Fruit fly (Drosophila melanogaster): Measurements from ENCODE around the gene dpr2.

The dpr2 gene

dm6 chr2L:10970134-10970533, 6.2 kb upstream of the dpr2 start, which contains the start of the genes Tmem214 and YL-1:
Gene Tmem214 (minus strand): TSS chr2L:10970275.
Gene YL-1 (plus strand): TSS chr2L:10970443.
- peak; percentile 72 for TF ChIP-seq noc (tag; optimal IDR thresholded peaks at IDR 0.05)

dm6 chr2L:10968009-10968383, 4.0 kb upstream of the dpr2 start:
- TF ChIP-seq noc (tag; optimal IDR thresholded peaks at IDR 0.05): no peak

- TF ChIP-seq noc (tag; optimal IDR thresholded peaks at IDR 0.05): peak; percentile 74
These were observed 3.5 kb upstream of the dpr2 start for dm6 chr2L:10967257-10968008.

DNA sequence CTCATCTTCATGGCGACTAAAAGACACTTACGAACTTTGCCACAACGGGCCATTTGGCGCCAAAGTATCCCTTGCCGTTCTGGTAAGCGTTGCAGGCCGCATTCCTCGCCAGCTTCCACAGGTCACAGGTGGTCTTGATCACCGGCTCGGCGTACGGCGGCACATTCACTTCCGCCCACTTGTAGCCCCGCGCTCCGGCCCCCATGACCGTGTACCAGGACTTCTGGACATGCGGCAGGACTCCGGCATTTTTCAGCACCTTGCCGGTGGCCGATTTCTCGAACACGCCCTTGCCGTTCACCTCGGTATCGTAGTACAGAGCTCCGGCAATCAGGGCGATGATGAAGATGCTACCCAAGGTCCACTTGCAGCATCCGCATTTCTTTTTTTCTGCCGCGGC, 2.0 kb upstream of the dpr2 start:
- no peak for TF ChIP-seq noc (tag; optimal IDR thresholded peaks at IDR 0.05)

- TF ChIP-seq noc (tag; optimal IDR thresholded peaks at IDR 0.05): no peak
These were observed 540 bp upstream of the dpr2 start for dm6 chr2L:10964493-10964892.

dm6 chr2L:10940196-10940595, 23.8 kb downstream of the dpr2 start:
- TF ChIP-seq noc (tag; optimal IDR thresholded peaks at IDR 0.05): no peak

DNA sequence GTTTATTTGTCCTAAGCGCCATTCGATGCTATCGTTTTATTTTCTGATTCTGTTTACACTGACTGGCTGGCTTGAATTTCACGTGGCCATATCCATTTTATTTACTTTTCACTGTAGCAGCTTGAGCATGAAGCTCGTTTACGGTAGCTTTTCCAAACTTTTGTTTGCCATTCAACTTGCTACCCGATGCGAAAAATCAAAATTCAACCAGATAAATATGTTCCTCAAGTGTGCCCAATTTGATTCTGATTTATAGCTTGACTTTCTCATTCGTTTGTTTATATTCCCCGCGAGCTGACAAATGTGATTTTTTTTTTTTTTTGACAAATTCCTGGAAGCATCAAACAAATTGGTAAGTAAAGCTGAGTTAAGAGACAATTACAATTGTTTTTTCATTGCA, 27.6 kb downstream of the dpr2 start, which contains the start of gene CG14072:
TSS of gene CG14072 (plus strand) at position 301 of the 400 bp plus-strand sequence.
- TF ChIP-seq noc (tag; optimal IDR thresholded peaks at IDR 0.05): no peak

dm6 chr2L:10910548-10910947, 53.4 kb downstream of the dpr2 start, which contains the start of gene CG14069:
Gene CG14069 (minus strand): TSS chr2L:10910648.
- TF ChIP-seq noc (tag; optimal IDR thresholded peaks at IDR 0.05): no peak

DNA sequence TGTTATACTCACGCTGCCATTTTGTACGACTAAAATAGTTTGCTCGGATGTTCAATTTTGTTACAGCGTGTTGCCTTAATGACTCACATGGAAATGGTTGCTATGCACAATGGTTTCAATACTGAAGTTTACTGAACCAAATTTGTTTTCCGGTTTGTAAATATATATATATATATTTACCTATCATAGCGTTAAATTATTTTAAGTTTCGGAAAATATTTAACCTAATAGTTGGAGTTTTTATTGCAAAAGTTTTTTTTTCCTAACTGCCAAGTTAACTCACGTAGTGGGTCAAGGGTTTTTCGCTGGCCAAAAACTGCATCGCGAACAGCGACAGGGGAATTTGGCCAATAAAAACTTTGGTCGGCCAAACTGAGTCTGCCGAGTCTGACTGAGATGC, 55.2 kb downstream of the dpr2 start, which contains the start of gene CG7309:
TSS of gene CG7309 (minus strand) at position 101 of the 400 bp plus-strand sequence.
- TF ChIP-seq noc (tag; optimal IDR thresholded peaks at IDR 0.05): no peak

dm6 chr2L:10901685-10902084, 62.3 kb downstream of the dpr2 start, which contains the start of gene CG14070:
Gene CG14070 (minus strand): TSS chr2L:10901785.
- TF ChIP-seq noc (tag; optimal IDR thresholded peaks at IDR 0.05): no peak

dm6 chr2L:10888827-10889226, 75.1 kb downstream of the dpr2 start, which contains the start of gene CG14071:
Gene CG14071 (minus strand): TSS chr2L:10888927.
- no peak for TF ChIP-seq noc (tag; optimal IDR thresholded peaks at IDR 0.05)

dm6 chr2L:10869867-10870266, 94.1 kb downstream of the dpr2 start, which contains the start of gene CG12517:
Gene CG12517 (plus strand): TSS chr2L:10870167.
- TF ChIP-seq noc (tag; optimal IDR thresholded peaks at IDR 0.05): no peak

Measured in whole organism, larva.